Worm (Caenorhabditis elegans): Measurements from ENCODE around the gene srx-56.

srx-56 gene

DNA sequence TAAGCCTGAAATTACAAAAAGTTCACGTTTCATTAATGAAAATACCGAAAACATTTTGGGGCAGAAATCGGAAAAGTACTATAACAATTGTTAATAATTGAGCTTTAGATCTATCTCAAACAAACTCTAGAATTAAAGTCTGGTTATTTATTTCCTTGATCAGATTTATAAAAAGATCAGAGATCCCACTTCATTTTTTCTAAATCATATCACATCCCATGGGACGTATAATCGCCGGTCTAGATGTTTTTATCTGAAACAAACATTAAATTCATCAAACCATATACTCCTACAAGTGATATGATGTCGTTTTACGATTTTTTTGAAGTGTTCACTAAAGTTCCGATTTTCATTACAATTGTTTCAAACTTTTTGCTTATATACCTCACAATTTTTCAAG lies 37.5 kb downstream of the srx-56 start, which contains the start of gene str-41:
Gene str-41 (plus strand): TSS at position 301 of the 400 bp plus-strand sequence.
- TF ChIP-seq egl-44 (GFP tag; IDR thresholded peaks at IDR 0.05) (no peak), aptf-3 (GFP tag; IDR thresholded peaks at IDR 0.05) (no peak), cebp-2 (GFP tag; IDR thresholded peaks at IDR 0.05) (no peak), Y56A3A.18 (GFP tag; IDR thresholded peaks at IDR 0.05) (no peak), gei-17 (GFP tag; optimal IDR thresholded peaks at IDR 0.05) (no peak)

DNA sequence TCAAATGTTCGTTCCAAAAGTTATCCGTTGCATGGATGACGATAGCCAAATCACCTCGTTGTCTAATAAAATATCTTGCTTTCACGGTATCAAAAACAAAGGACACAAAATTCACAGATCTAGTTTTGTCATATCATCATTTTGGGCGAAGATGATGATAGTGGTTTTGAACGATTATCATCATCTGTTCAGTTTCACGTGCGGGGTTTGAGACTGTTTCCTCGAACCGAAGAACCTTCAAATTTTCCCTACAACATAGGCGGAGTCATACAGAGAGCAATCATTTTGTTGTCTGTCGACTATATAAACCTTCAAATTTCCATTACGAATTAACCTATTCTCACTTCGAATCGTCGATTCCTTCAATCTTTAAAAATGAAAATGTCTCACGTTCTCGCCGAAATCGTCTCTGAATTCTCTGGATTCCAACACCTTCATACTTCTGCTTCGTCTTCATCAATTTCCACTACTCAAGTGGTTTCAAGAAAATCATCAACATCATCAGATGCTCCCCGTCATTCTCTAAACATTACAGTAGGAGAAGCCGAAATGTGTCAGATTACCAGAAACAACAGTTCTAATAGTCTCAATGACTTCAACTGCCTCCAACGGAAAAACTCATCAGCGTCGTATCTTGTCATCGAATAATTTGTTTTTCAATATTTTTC lies 39.1 kb downstream of the srx-56 start, which contains the start of gene F18E3.11:
Gene F18E3.11 (plus strand): TSS at position 376 of the 668 bp plus-strand sequence.
- TF ChIP-seq rcor-1 (GFP tag; IDR thresholded peaks at IDR 0.05), result no peak
- TF ChIP-seq lin-40 (tag; optimal IDR thresholded peaks at IDR 0.05), result peak; percentile 48
- no peak for TF ChIP-seq F33H1.4 (GFP tag; IDR thresholded peaks at IDR 0.05)
- TF ChIP-seq ztf-22 (GFP tag; optimal IDR thresholded peaks at IDR 0.05), result no peak
- 0 out of 2 replicates have a peak, but pooled peaks have one; percentile 15 for TF ChIP-seq C06A6.2 (GFP tag; conservative IDR thresholded peaks at IDR 0.05)
- TF ChIP-seq ztf-26 (tag; optimal IDR thresholded peaks at IDR 0.05), result peak; percentile 57
- TF ChIP-seq attf-3 (GFP tag; conservative IDR thresholded peaks at IDR 0.05), result no peak
- peak; percentile 97 for TF ChIP-seq ama-1 (optimal IDR thresholded peaks at IDR 0.05)
- no peak for TF ChIP-seq ama-1 (GFP tag; optimal IDR thresholded peaks at IDR 0.05)
- TF ChIP-seq lin-26 (GFP tag; IDR thresholded peaks at IDR 0.05), result no peak

- TF ChIP-seq lin-35 (GFP tag; optimal IDR thresholded peaks at IDR 0.05) (no peak), hlh-12 (tag; optimal IDR thresholded peaks at IDR 0.05) (no peak), ama-1 (optimal IDR thresholded peaks at IDR 0.05) (peak; percentile 94), ama-1 (GFP tag; optimal IDR thresholded peaks at IDR 0.05) (no peak)
Measured at ce11 chrV:7414909-7415308, 40.7 kb downstream of the srx-56 start, which contains the start of gene F18E3.12. Gene F18E3.12, plus strand, starts transcription at chrV:7414985.

- 0 out of 2 replicates have a peak, but pooled peaks have one; percentile 33 for TF ChIP-seq Y53G8AR.9 (GFP tag; conservative IDR thresholded peaks at IDR 0.05)
- TF ChIP-seq lin-26 (GFP tag; IDR thresholded peaks at IDR 0.05), result 0 out of 2 replicates have a peak, but pooled peaks have one; percentile 27
- no peak for TF ChIP-seq F10E7.11 (tag; optimal IDR thresholded peaks at IDR 0.05)
- TF ChIP-seq ekl-4 (GFP tag; IDR thresholded peaks at IDR 0.05), result no peak
- no peak for TF ChIP-seq rpc-1 (optimal IDR thresholded peaks at IDR 0.05)
- TF ChIP-seq rpc-1 (tag; optimal IDR thresholded peaks at IDR 0.05), result no peak
- no peak for TF ChIP-seq xnd-1 (tag; optimal IDR thresholded peaks at IDR 0.05)
- peak; percentile 74 for TF ChIP-seq nfyb-1 (GFP tag; IDR thresholded peaks at IDR 0.05)
- no peak for TF ChIP-seq ceh-79 (tag; optimal IDR thresholded peaks at IDR 0.05)
- TF ChIP-seq unc-130 (GFP tag; optimal IDR thresholded peaks at IDR 0.05), result no peak
- peak; percentile 76 for TF ChIP-seq somi-1 (GFP tag; optimal IDR thresholded peaks at IDR 0.05)
- TF ChIP-seq snpc-4 (GFP tag; optimal IDR thresholded peaks at IDR 0.05), result no peak
- no peak for TF ChIP-seq snpc-4 (tag; optimal IDR thresholded peaks at IDR 0.05)
- TF ChIP-seq chd-7 (tag; optimal IDR thresholded peaks at IDR 0.05), result peak; percentile 7
- TF ChIP-seq lin-40 (tag; optimal IDR thresholded peaks at IDR 0.05), result peak; percentile 35
- TF ChIP-seq gei-17 (GFP tag; optimal IDR thresholded peaks at IDR 0.05), result no peak
- peak; percentile 21 for TF ChIP-seq F22D6.2 (tag; optimal IDR thresholded peaks at IDR 0.05)
- no peak for TF ChIP-seq Y56A3A.18 (GFP tag; IDR thresholded peaks at IDR 0.05)
- TF ChIP-seq ama-1 (optimal IDR thresholded peaks at IDR 0.05), result peak; percentile 96
- no peak for TF ChIP-seq ama-1 (GFP tag; optimal IDR thresholded peaks at IDR 0.05)
- TF ChIP-seq ZK185.1 (tag; optimal IDR thresholded peaks at IDR 0.05; ENCODE audit: poor library complexity, severe bottlenecking), result peak; percentile 43
- TF ChIP-seq K11D2.4 (GFP tag; IDR thresholded peaks at IDR 0.05), result 0 out of 2 replicates have a peak, but pooled peaks have one; percentile 13
- peak; percentile 34; the same call in 1 of the 2 replicates for TF ChIP-seq C06A6.2 (GFP tag; conservative IDR thresholded peaks at IDR 0.05)
- TF ChIP-seq atf-7 (tag; optimal IDR thresholded peaks at IDR 0.05), result peak; percentile 69
- TF ChIP-seq madf-6 (GFP tag; IDR thresholded peaks at IDR 0.05), result no peak
- no peak for TF ChIP-seq cebp-1 (GFP tag; IDR thresholded peaks at IDR 0.05)
- TF ChIP-seq cebp-1 (tag; optimal IDR thresholded peaks at IDR 0.05), result no peak
- TF ChIP-seq ceh-40 (GFP tag; IDR thresholded peaks at IDR 0.05), result no peak
- TF ChIP-seq ztf-26 (tag; optimal IDR thresholded peaks at IDR 0.05), result peak; percentile 79
- TF ChIP-seq dpff-1 (tag; optimal IDR thresholded peaks at IDR 0.05), result no peak
- no peak for TF ChIP-seq F57A8.1 (GFP tag; optimal IDR thresholded peaks at IDR 0.05)
Measured at ce11 chrV:7415780-7416428, 41.7 kb downstream of the srx-56 start, which contains the start of gene F18E3.13. Gene F18E3.13, plus strand, starts transcription at chrV:7416164.

Measured in whole organism, young adult.